Fruit fly (Drosophila melanogaster): Measurements from ENCODE around the gene Pak3.

Gene Pak3

dm6 chr3R:16452954-16453587 lies 550 bp downstream of the Pak3 start (continued):
- peak; percentile 14; the same call in 1 of the 3 replicates for TF ChIP-seq row (GFP tag; IDR thresholded peaks at IDR 0.05)
- no peak for TF ChIP-seq caup (GFP tag; optimal IDR thresholded peaks at IDR 0.05; ENCODE audit: severe bottlenecking)
- no peak for TF ChIP-seq CG8359 (GFP tag; optimal IDR thresholded peaks at IDR 0.05; ENCODE audit: borderline replicate concordance)
- TF ChIP-seq dm (GFP tag; optimal IDR thresholded peaks at IDR 0.05), result no peak
- TF ChIP-seq CG32772 (GFP tag; IDR thresholded peaks at IDR 0.05), result no peak
- peak; percentile 23; the same call in 1 of the 2 replicates for TF ChIP-seq hbn (GFP tag; IDR thresholded peaks at IDR 0.05; ENCODE audit: partially characterized antibody)
- TF ChIP-seq CG11504 (tag; optimal IDR thresholded peaks at IDR 0.05), result no peak
- no peak for TF ChIP-seq CG7987 (GFP tag; optimal IDR thresholded peaks at IDR 0.05)
- no peak for TF ChIP-seq CG10959 (GFP tag; IDR thresholded peaks at IDR 0.05)
- TF ChIP-seq BEAF-32 (GFP tag; optimal IDR thresholded peaks at IDR 0.05), result no peak
- peak; percentile 10 for TF ChIP-seq gsb-n (tag; optimal IDR thresholded peaks at IDR 0.05)
- no peak for TF ChIP-seq stc (GFP tag; IDR thresholded peaks at IDR 0.05)
- no peak for TF ChIP-seq nerfin-1 (tag; optimal IDR thresholded peaks at IDR 0.05)
- no peak for TF ChIP-seq HLH3B (GFP tag; IDR thresholded peaks at IDR 0.05)
- TF ChIP-seq Drgx (GFP tag; IDR thresholded peaks at IDR 0.05), result no peak
- TF ChIP-seq CG15073 (GFP tag; optimal IDR thresholded peaks at IDR 0.05), result no peak
- TF ChIP-seq Hr3 (GFP tag; optimal IDR thresholded peaks at IDR 0.05), result no peak
- peak; percentile 34; the same call in 1 of the 4 replicates for TF ChIP-seq Dll (GFP tag; IDR thresholded peaks at IDR 0.05; ENCODE audit: partially characterized antibody)
- TF ChIP-seq eyg (GFP tag; optimal IDR thresholded peaks at IDR 0.05), result no peak
- TF ChIP-seq CG9215 (GFP tag; IDR thresholded peaks at IDR 0.05), result no peak
- no peak for TF ChIP-seq CG4404 (GFP tag; IDR thresholded peaks at IDR 0.05)
- TF ChIP-seq CG2889 (GFP tag; IDR thresholded peaks at IDR 0.05), result no peak
- no peak for TF ChIP-seq bcd (GFP tag; optimal IDR thresholded peaks at IDR 0.05)
- TF ChIP-seq CG8089 (GFP tag; optimal IDR thresholded peaks at IDR 0.05), result no peak
- peak; percentile 80 for TF ChIP-seq CG17385 (GFP tag; optimal IDR thresholded peaks at IDR 0.05)
- peak; percentile 19; the same call in 2 of the 3 replicates for TF ChIP-seq CG34224 (GFP tag; IDR thresholded peaks at IDR 0.05; ENCODE audit: partially characterized antibody)
- TF ChIP-seq Pdp1 (GFP tag; optimal IDR thresholded peaks at IDR 0.05), result peak in 1 of 2 experiments; percentile 56
- peak; percentile 16 for TF ChIP-seq grn (GFP tag; optimal IDR thresholded peaks at IDR 0.05)
- TF ChIP-seq Ravus (GFP tag; IDR thresholded peaks at IDR 0.05), result no peak
- no peak for TF ChIP-seq B-H1 (GFP tag; IDR thresholded peaks at IDR 0.05)
- peak; percentile 8 for TF ChIP-seq kni (GFP tag; optimal IDR thresholded peaks at IDR 0.05)
- TF ChIP-seq unpg (GFP tag; optimal IDR thresholded peaks at IDR 0.05), result no peak
- TF ChIP-seq nom (GFP tag; optimal IDR thresholded peaks at IDR 0.05), result peak; percentile 36
- TF ChIP-seq Hmr (GFP tag; optimal IDR thresholded peaks at IDR 0.05), result no peak
- TF ChIP-seq CG6854 (GFP tag; optimal IDR thresholded peaks at IDR 0.05), result no peak
- no peak for TF ChIP-seq sisA (GFP tag; IDR thresholded peaks at IDR 0.05)
- TF ChIP-seq CG14441 (GFP tag; IDR thresholded peaks at IDR 0.05), result no peak
- no peak for TF ChIP-seq en (GFP tag; optimal IDR thresholded peaks at IDR 0.05)
- TF ChIP-seq nmo (GFP tag; optimal IDR thresholded peaks at IDR 0.05), result no peak
- no peak for TF ChIP-seq CG18619 (GFP tag; optimal IDR thresholded peaks at IDR 0.05)
- TF ChIP-seq Side (GFP tag; optimal IDR thresholded peaks at IDR 0.05), result no peak
- no peak for TF ChIP-seq Nf-YB (GFP tag; optimal IDR thresholded peaks at IDR 0.05)
- no peak for TF ChIP-seq CG34376 (GFP tag; optimal IDR thresholded peaks at IDR 0.05)
- no peak for TF ChIP-seq CG33557 (GFP tag; optimal IDR thresholded peaks at IDR 0.05)
- peak; percentile 13 for TF ChIP-seq CG8924 (tag; optimal IDR thresholded peaks at IDR 0.05)
- no peak for TF ChIP-seq cato (GFP tag; optimal IDR thresholded peaks at IDR 0.05; ENCODE audit: borderline replicate concordance)
- no peak for TF ChIP-seq CG4282 (GFP tag; optimal IDR thresholded peaks at IDR 0.05)
- no peak for TF ChIP-seq CG10147 (GFP tag; optimal IDR thresholded peaks at IDR 0.05)
- TF ChIP-seq Hmx (GFP tag; optimal IDR thresholded peaks at IDR 0.05), result no peak
